Worm (Caenorhabditis elegans): ENCODE results near the gene tmed-4.

- no peak for TF ChIP-seq med-1 (GFP tag; optimal IDR thresholded peaks at IDR 0.05; ENCODE audit: insufficient read depth)
- TF ChIP-seq flt-1 (GFP tag; IDR thresholded peaks at IDR 0.05), result no peak
Observed at ce11 chrV:19955171-19955570, 6.3 kb upstream of the tmed-4 start, which contains the start of gene abhd-3.1.
